Worm (Caenorhabditis elegans): ENCODE measurements around the gene try-1.
A peak's percentile ranks its signal among the peaks of the same experiment; 100 is the strongest.

try-1 gene

DNA sequence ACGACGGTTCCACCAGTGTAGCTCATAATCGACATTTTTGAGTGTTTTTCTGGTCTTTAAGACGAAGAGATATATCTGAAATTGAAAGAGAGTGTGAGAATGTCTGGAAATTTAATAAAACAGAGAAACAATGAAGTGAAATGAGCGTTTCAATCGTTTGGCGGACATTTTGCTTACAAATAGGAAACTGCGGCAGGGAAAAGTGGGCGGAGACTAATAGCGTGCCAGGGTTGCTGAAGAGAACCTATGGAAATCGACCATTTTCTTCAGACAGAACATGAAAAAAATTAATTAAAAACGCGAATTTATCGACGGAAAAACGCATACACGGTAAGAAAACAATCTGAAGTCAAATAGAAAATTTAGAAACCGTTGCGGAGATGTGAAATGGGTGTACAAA lies 6.0 kb upstream of the try-1 start, which contains the start of gene pbs-3:
Gene pbs-3, minus strand, starts transcription at position 75 of the 400 bp plus-strand sequence.
- no peak for TF ChIP-seq ceh-83 (GFP tag; optimal IDR thresholded peaks at IDR 0.05)
- TF ChIP-seq nhr-28 (tag; optimal IDR thresholded peaks at IDR 0.05), result no peak
- no peak for TF ChIP-seq ham-2 (GFP tag; optimal IDR thresholded peaks at IDR 0.05)
- no peak for TF ChIP-seq unc-120 (tag; optimal IDR thresholded peaks at IDR 0.05; ENCODE audit: poor library complexity, severe bottlenecking)
- no peak for TF ChIP-seq unc-39 (tag; optimal IDR thresholded peaks at IDR 0.05)
- TF ChIP-seq lsy-2 (tag; optimal IDR thresholded peaks at IDR 0.05), result peak; percentile 62
- no peak for TF ChIP-seq ces-1 (GFP tag; optimal IDR thresholded peaks at IDR 0.05)
- no peak for TF ChIP-seq cnd-1 (tag; optimal IDR thresholded peaks at IDR 0.05)
- peak; percentile 26 for TF ChIP-seq hlh-1 (tag; optimal IDR thresholded peaks at IDR 0.05)
- peak; percentile 27 for TF ChIP-seq sptf-1 (tag; optimal IDR thresholded peaks at IDR 0.05)
- TF ChIP-seq ceh-39 (tag; optimal IDR thresholded peaks at IDR 0.05), result no peak
- peak; percentile 82 for TF ChIP-seq mep-1 (tag; optimal IDR thresholded peaks at IDR 0.05)
- TF ChIP-seq lin-13 (tag; optimal IDR thresholded peaks at IDR 0.05), result peak; percentile 24
- peak; percentile 72 for TF ChIP-seq nhr-237 (tag; optimal IDR thresholded peaks at IDR 0.05)
- TF ChIP-seq pha-4 (tag; optimal IDR thresholded peaks at IDR 0.05), result peak; percentile 19

DNA sequence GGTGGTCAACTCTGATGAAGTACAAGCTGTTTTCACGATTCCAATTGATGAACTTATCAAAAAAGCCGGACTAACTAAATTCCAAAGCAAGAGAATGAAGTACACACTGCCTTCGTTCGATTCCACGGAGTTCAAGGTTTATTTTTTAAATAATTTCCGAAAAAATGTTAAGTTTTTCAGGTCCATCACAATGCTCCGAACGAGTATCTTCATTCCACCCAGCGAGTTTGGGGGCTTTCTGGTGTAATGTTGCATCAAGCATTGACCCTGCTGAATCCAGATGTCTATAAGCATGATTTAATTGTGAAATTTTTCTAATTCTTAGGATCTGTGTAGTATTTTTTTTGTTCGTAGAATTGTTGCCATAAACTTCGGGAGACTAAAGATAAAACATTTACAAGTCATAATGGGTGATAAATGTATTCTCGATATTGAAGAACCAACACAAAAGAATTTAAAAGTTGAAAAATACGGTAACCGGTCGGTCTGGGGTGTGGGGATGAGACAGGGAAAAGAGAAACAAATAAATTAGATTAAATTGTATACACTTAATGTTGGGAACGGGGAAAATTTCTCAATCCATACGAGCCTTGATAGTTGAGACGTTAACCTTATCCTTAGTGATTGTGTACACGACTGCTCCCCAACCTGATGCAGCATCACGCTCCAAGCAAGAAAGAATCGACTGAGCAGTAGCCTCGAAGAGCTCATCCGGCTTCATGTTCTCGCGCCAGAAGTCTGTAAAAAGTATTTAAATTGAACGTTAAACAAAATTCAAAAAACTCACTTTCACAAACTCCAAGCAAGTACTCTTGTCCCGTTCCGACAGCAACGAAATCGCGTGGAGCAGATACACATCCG lies 5.0 kb upstream of the try-1 start:
- TF ChIP-seq drap-1 (GFP tag; optimal IDR thresholded peaks at IDR 0.05) (no peak), bed-3 (GFP tag; optimal IDR thresholded peaks at IDR 0.05) (no peak), ceh-83 (GFP tag; optimal IDR thresholded peaks at IDR 0.05) (no peak), ztf-11 (tag; optimal IDR thresholded peaks at IDR 0.05) (no peak), elt-1 (tag; optimal IDR thresholded peaks at IDR 0.05; ENCODE audit: borderline replicate concordance, insufficient read depth) (no peak), zip-8 (tag; optimal IDR thresholded peaks at IDR 0.05) (no peak), ham-2 (GFP tag; optimal IDR thresholded peaks at IDR 0.05) (no peak), nhr-28 (tag; optimal IDR thresholded peaks at IDR 0.05) (no peak), ceh-39 (tag; optimal IDR thresholded peaks at IDR 0.05) (no peak), ceh-43 (GFP tag; optimal IDR thresholded peaks at IDR 0.05) (no peak)

DNA sequence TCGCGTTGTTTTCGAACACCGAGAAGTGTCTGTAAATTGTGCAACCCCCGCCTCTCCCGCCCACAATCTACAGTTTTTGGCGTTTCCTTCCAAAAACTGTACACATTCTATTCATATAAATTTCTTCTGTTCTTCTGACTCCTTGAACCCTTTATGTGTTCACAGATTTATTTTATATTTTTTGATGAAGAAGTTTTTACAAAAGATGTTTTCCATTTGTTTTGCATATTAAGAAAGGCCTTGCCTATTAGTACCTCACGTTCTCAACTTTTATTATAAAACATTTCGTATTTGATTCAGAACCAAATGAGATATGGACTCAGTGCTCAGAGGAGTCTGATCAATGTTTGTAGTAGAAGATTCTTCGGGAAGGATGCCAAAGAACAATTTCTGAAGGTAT lies 4.0 kb upstream of the try-1 start, which contains the start of gene ndx-3:
Gene ndx-3, plus strand, starts transcription at position 301 of the 400 bp plus-strand sequence.
- TF ChIP-seq lsy-2 (tag; optimal IDR thresholded peaks at IDR 0.05), result no peak
- TF ChIP-seq pha-4 (tag; optimal IDR thresholded peaks at IDR 0.05), result no peak
- TF ChIP-seq ceh-83 (GFP tag; optimal IDR thresholded peaks at IDR 0.05), result no peak
- no peak for TF ChIP-seq nhr-237 (tag; optimal IDR thresholded peaks at IDR 0.05)
- no peak for TF ChIP-seq nhr-12 (tag; optimal IDR thresholded peaks at IDR 0.05)
- no peak for TF ChIP-seq lin-32 (GFP tag; optimal IDR thresholded peaks at IDR 0.05)
- no peak for TF ChIP-seq unc-120 (tag; optimal IDR thresholded peaks at IDR 0.05; ENCODE audit: poor library complexity, severe bottlenecking)
- no peak for TF ChIP-seq mab-5 (tag; optimal IDR thresholded peaks at IDR 0.05)
- no peak for TF ChIP-seq mls-2 (tag; optimal IDR thresholded peaks at IDR 0.05)

DNA sequence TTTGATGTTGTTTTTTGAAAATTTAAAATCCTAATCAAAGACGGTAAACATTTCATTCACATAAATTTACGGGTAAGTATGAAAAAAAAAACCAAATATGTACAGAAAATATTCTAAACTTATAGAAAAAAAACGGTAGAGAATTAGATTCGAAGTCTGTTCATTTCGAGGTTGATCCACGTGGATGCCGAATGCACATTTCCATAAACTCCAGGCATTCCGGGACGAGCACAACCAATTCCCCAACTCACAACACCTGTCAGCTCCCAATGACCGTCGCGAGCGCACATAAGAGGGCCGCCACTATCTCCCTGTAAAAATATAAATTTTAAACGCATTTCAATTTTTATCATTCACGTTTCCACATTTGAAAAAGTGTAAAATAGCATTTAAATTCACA lies 1.2 kb downstream of the try-1 start:
- TF ChIP-seq ztf-11 (tag; optimal IDR thresholded peaks at IDR 0.05) (no peak), nhr-28 (tag; optimal IDR thresholded peaks at IDR 0.05) (no peak), elt-3 (tag; optimal IDR thresholded peaks at IDR 0.05) (no peak), unc-39 (tag; optimal IDR thresholded peaks at IDR 0.05) (no peak), mab-5 (tag; optimal IDR thresholded peaks at IDR 0.05) (no peak), M03D4.4 (tag; optimal IDR thresholded peaks at IDR 0.05) (no peak), ceh-83 (GFP tag; optimal IDR thresholded peaks at IDR 0.05) (no peak), pha-4 (tag; optimal IDR thresholded peaks at IDR 0.05) (no peak), lin-13 (tag; optimal IDR thresholded peaks at IDR 0.05) (no peak), hlh-1 (tag; optimal IDR thresholded peaks at IDR 0.05) (no peak), unc-120 (tag; optimal IDR thresholded peaks at IDR 0.05; ENCODE audit: poor library complexity, severe bottlenecking) (no peak), nhr-76 (tag; optimal IDR thresholded peaks at IDR 0.05) (no peak), nhr-237 (tag; optimal IDR thresholded peaks at IDR 0.05) (no peak), zip-8 (tag; optimal IDR thresholded peaks at IDR 0.05) (no peak), mep-1 (tag; optimal IDR thresholded peaks at IDR 0.05) (no peak), unc-62 (GFP tag; optimal IDR thresholded peaks at IDR 0.05) (no peak), sem-2 (GFP tag; optimal IDR thresholded peaks at IDR 0.05) (no peak), lsy-2 (tag; optimal IDR thresholded peaks at IDR 0.05) (no peak), snpc-4 (tag; optimal IDR thresholded peaks at IDR 0.05) (no peak), drap-1 (GFP tag; optimal IDR thresholded peaks at IDR 0.05) (no peak)

Data from whole organism, mixed stage, embryonic.